Worm (Caenorhabditis elegans) whole organism, early embryonic: Measurements from ENCODE around the gene sss-1.

ENCODE experiments used
- ama-1 ChIP-seq: fragments of 150-350 bp; optimal IDR thresholded peaks from 2 replicates; lab custom pipeline; 2014
- ceh-36 ChIP-seq: sonication (generic microtip); optimal IDR thresholded peaks from 2 replicates; lab custom pipeline; 2016; ENCODE audit warnings: missing genetic modification characterization, inconsistent platforms, missing compliant biosample characterization

DNA sequence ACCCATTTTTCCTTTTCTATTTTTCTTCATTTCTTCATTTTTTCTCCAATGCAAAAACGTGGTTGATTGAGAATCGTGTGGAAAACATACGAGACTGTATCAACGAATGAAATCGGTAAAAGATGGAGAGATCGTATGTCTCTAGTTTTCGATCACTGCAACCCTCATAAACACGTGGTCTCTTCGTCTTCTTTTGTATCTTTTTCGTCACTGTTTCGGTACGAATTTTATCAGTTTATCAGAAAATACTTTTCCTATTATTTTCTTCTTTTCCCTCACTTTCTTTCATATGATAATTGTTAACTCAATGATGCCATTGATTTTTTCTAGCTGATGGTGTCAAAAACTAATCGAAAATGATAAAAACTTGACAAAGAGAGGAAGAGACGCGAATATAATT is 17.9 kb downstream of the sss-1 start:
- TF ChIP-seq ama-1 (lab: Kevin White, UChicago) (no peak), ceh-36 (no peak)
